Worm (Caenorhabditis elegans) whole organism, early embryonic: ENCODE measurements around the gene C49A9.1.
A peak's percentile ranks its signal among the peaks of the same experiment; 100 is the strongest.

Experiments used
- B0310.2 ChIP-seq: sonication (generic microtip); optimal IDR thresholded peaks from 2 replicates; lab custom pipeline; 2016; ENCODE audit warnings: mild to moderate bottlenecking, missing genetic modification characterization, missing compliant biosample characterization
- F13C5.2 ChIP-seq: sonication (generic microtip); optimal IDR thresholded peaks from 2 replicates; lab custom pipeline; 2017; ENCODE audit warnings: mild to moderate bottlenecking, missing genetic modification characterization, inconsistent platforms, missing compliant biosample characterization
- aly-1 ChIP-seq: sonication (generic microtip); optimal IDR thresholded peaks from 2 replicates; lab custom pipeline; 2016; ENCODE audit warnings: missing genetic modification characterization, missing compliant biosample characterization
- ama-1 ChIP-seq: fragments of 150-350 bp; optimal IDR thresholded peaks from 2 replicates; lab custom pipeline; 2014
- ceh-13 ChIP-seq: fragments of 200-800 bp; sonication (Bioruptor generic); optimal IDR thresholded peaks from 2 replicates; lab custom pipeline; 2018; ENCODE audit warnings: mild to moderate bottlenecking, missing genetic modification characterization, missing compliant biosample characterization
- ceh-36 ChIP-seq: sonication (generic microtip); optimal IDR thresholded peaks from 2 replicates; lab custom pipeline; 2016; ENCODE audit warnings: missing genetic modification characterization, inconsistent platforms, missing compliant biosample characterization
- ets-7 ChIP-seq: sonication (generic microtip); optimal IDR thresholded peaks from 2 replicates; lab custom pipeline; 2016; ENCODE audit warnings: missing genotype, missing genetic modification characterization, missing compliant biosample characterization
- flt-1 ChIP-seq: fragments of 200-800 bp; sonication (Bioruptor generic); IDR thresholded peaks from 2 replicates; pipeline ENCODE4 v1.3.6; 2022; ENCODE audit warnings: missing genetic modification characterization, missing compliant biosample characterization
- hmbx-1 ChIP-seq: sonication (generic microtip); optimal IDR thresholded peaks from 2 replicates; lab custom pipeline; 2016; ENCODE audit warnings: mild to moderate bottlenecking, missing genetic modification characterization, missing compliant biosample characterization
- hmg-4 ChIP-seq: fragments of 200-800 bp; sonication (Bioruptor generic); optimal IDR thresholded peaks from 2 replicates; lab custom pipeline; 2018; ENCODE audit warnings: mild to moderate bottlenecking, missing genetic modification characterization, missing compliant biosample characterization
- hnd-1 ChIP-seq: sonication (generic microtip); optimal IDR thresholded peaks from 2 replicates; lab custom pipeline; 2016; ENCODE audit warnings: missing genetic modification characterization, missing compliant biosample characterization
- pes-1 ChIP-seq: fragments of 200-800 bp; sonication (Bioruptor generic); IDR thresholded peaks from 2 replicates; pipeline ENCODE4 v1.3.6; 2022; ENCODE audit warnings: missing genetic modification reagents, missing genetic modification characterization, missing compliant biosample characterization
- scrt-1 ChIP-seq: fragments of 200-800 bp; sonication (Bioruptor generic); IDR thresholded peaks from 2 replicates; pipeline ENCODE4 v1.3.6; 2022; ENCODE audit warnings: missing genetic modification characterization, missing compliant biosample characterization
- sea-1 ChIP-seq: fragments of 200-800 bp; sonication (Bioruptor generic); conservative IDR thresholded peaks from 2 replicates; pipeline ENCODE4 v1.3.6; 2022; ENCODE audit warnings: missing genetic modification characterization, missing compliant biosample characterization
- tbx-11 ChIP-seq: fragments of 200-800 bp; sonication (Bioruptor generic); IDR thresholded peaks from 2 replicates; pipeline ENCODE4 v1.3.6; 2022; ENCODE audit warnings: missing genetic modification characterization, missing compliant biosample characterization
- tbx-37 ChIP-seq: fragments of 200-800 bp; sonication (Bioruptor generic); conservative IDR thresholded peaks from 2 replicates; pipeline ENCODE4 v1.3.6; 2022; ENCODE audit warnings: missing genetic modification reagents, missing genetic modification characterization, missing compliant biosample characterization
- tra-4 ChIP-seq: sonication (generic microtip); optimal IDR thresholded peaks from 2 replicates; lab custom pipeline; 2017; ENCODE audit warnings: missing genetic modification characterization, missing compliant biosample characterization

Gene C49A9.1

DNA sequence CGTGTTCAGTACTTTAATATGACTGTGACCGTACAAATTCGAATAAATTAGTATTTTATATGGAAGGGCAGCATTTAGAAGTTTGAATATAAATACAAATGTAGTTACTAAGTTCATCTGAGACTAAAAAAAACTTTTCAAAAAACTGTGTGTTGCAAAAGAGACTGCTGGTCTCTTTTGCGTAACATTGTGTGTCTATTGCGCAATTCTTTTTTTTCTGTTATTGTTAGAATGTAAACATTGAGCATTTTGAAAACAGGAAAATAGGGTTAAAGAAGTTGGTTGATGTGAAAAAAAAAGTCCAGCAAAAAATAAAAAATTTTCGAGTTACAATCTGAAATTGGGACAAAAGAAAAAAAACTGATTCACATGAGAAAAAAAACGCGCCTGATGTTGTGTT lies 18.7 kb upstream of the C49A9.1 start:
- no peak for TF ChIP-seq tbx-37 (GFP tag; lab: Robert Waterston, UW)
- no peak for TF ChIP-seq F13C5.2
- TF ChIP-seq ets-7 (tag; lab: Kevin White, UChicago): no peak
- no peak for TF ChIP-seq pes-1
- TF ChIP-seq B0310.2: no peak
- no peak for TF ChIP-seq scrt-1 (GFP tag; lab: Robert Waterston, UW)
- TF ChIP-seq hnd-1 (tag; lab: Kevin White, UChicago): no peak
- TF ChIP-seq sea-1 (GFP tag; lab: Robert Waterston, UW): no peak
- no peak for TF ChIP-seq ceh-13 (GFP tag; lab: Kevin White, UChicago)
- TF ChIP-seq hmbx-1 (tag; lab: Kevin White, UChicago): no peak
- no peak for TF ChIP-seq tra-4 (tag; lab: Kevin White, UChicago)
- no peak for TF ChIP-seq tbx-11
- no peak for TF ChIP-seq ama-1

DNA sequence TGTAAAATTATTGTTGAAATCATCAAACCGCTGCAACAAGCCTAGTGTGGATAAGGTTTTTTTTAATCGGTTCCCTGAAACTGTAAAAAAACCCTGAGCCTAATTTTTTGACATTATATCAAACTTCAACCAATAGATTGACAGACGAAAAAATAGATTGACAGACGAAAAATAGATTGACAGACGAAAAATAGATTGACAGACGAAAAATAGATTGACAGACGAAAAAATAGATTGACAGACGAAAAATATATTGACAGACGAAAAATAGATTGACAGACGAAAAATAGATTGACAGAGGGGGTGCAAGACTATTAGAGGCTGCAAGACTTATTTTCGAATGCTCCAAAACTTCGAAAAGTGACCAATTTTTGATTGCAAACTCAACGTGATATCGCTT lies 18.0 kb upstream of the C49A9.1 start:
- TF ChIP-seq flt-1 (GFP tag; lab: Robert Waterston, UW): peak; percentile 62
- TF ChIP-seq tbx-37 (GFP tag; lab: Robert Waterston, UW): peak; percentile 44; the same call in 1 of the 2 replicates

DNA sequence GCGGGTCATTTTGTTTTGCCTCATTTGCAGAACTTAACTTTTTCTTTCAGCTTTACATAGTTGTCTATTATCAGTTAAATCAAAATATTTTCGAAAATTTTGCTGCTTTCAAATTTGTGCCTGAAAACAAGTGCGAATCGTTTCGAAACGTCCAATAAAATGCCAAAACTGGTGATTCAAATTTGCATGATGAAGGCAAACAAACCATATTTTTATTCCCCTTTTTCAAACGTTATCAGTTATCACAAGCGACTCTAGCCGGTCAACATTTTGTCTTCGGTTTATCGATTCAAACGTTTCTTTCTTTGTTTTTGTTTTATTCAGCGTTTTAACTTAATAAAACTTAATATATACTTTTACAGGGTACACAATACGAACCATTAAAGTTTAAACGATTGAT lies 17.4 kb upstream of the C49A9.1 start, which contains the start of the genes ugt-24 and C49A9.6:
Gene ugt-24 (minus strand): TSS at position 147 of the 400 bp plus-strand sequence.
Gene C49A9.6 (plus strand): TSS at position 363 of the 400 bp plus-strand sequence.
- no peak for TF ChIP-seq tra-4 (tag; lab: Kevin White, UChicago)
- no peak for TF ChIP-seq F13C5.2
- no peak for TF ChIP-seq pes-1
- TF ChIP-seq ets-7 (tag; lab: Kevin White, UChicago): no peak
- TF ChIP-seq scrt-1 (GFP tag; lab: Robert Waterston, UW): no peak

ce11 chrIV:6213403-6213802 lies 14.6 kb upstream of the C49A9.1 start, which contains the start of gene C49A9.5:
Gene C49A9.5 (plus strand): TSS chrIV:6213673.
- TF ChIP-seq pes-1: no peak
- no peak for TF ChIP-seq scrt-1 (GFP tag; lab: Robert Waterston, UW)
- TF ChIP-seq B0310.2: no peak
- no peak for TF ChIP-seq tbx-11
- no peak for TF ChIP-seq tbx-37 (GFP tag; lab: Robert Waterston, UW)
- TF ChIP-seq hmbx-1 (tag; lab: Kevin White, UChicago): no peak
- TF ChIP-seq ets-7 (tag; lab: Kevin White, UChicago): no peak
- TF ChIP-seq ceh-13 (GFP tag; lab: Kevin White, UChicago): no peak
- no peak for TF ChIP-seq sea-1 (GFP tag; lab: Robert Waterston, UW)
- TF ChIP-seq F13C5.2: no peak
- TF ChIP-seq ama-1: no peak
- no peak for TF ChIP-seq tra-4 (tag; lab: Kevin White, UChicago)
- TF ChIP-seq ceh-36 (tag; lab: Kevin White, UChicago): no peak

DNA sequence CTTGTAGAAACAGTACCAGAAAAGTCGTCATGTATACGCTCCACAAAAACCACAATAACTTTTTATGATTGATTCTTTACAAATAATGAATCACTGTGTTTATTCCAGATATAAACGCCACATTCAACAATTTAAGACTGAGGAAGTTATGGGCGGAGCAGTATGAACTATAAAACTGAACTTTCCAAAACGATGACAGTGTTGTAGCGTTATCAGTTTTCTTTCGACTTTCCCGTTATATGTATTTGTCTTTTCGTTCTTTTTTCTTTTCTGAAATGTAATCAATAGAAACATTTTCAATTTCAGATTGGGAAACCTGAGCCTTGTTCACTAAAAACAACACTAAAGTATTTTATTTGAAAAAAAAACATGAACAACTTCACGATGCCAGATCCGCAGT lies 10.9 kb upstream of the C49A9.1 start, which contains the start of gene C49A9.9:
Gene C49A9.9 (plus strand): TSS at position 307 of the 400 bp plus-strand sequence.
- TF ChIP-seq ama-1: no peak
- TF ChIP-seq F13C5.2: no peak
- TF ChIP-seq hnd-1 (tag; lab: Kevin White, UChicago): no peak
- no peak for TF ChIP-seq sea-1 (GFP tag; lab: Robert Waterston, UW)
- no peak for TF ChIP-seq ceh-13 (GFP tag; lab: Kevin White, UChicago)
- no peak for TF ChIP-seq hmg-4 (GFP tag; lab: Kevin White, UChicago)
- no peak for TF ChIP-seq scrt-1 (GFP tag; lab: Robert Waterston, UW)
- TF ChIP-seq pes-1: no peak
- TF ChIP-seq ceh-36 (tag; lab: Kevin White, UChicago): no peak
- TF ChIP-seq hmbx-1 (tag; lab: Kevin White, UChicago): no peak
- TF ChIP-seq tbx-37 (GFP tag; lab: Robert Waterston, UW): no peak

ce11 chrIV:6217503-6217902 lies 10.5 kb upstream of the C49A9.1 start:
- TF ChIP-seq hmbx-1 (tag; lab: Kevin White, UChicago) (no peak), flt-1 (GFP tag; lab: Robert Waterston, UW) (no peak), ceh-13 (GFP tag; lab: Kevin White, UChicago) (no peak), aly-1 (tag; lab: Kevin White, UChicago) (no peak), B0310.2 (no peak), ama-1 (no peak), scrt-1 (GFP tag; lab: Robert Waterston, UW) (no peak), hnd-1 (tag; lab: Kevin White, UChicago) (no peak), tra-4 (tag; lab: Kevin White, UChicago) (no peak), tbx-37 (GFP tag; lab: Robert Waterston, UW) (no peak), tbx-11 (no peak), hmg-4 (GFP tag; lab: Kevin White, UChicago) (no peak)

ce11 chrIV:6219429-6219828 lies 8.6 kb upstream of the C49A9.1 start, which contains the start of gene C49A9.4:
Gene C49A9.4 (plus strand): TSS chrIV:6219693.
- no peak for TF ChIP-seq flt-1 (GFP tag; lab: Robert Waterston, UW)
- TF ChIP-seq hmbx-1 (tag; lab: Kevin White, UChicago): no peak

- TF ChIP-seq hmbx-1 (tag; lab: Kevin White, UChicago) (no peak), B0310.2 (no peak)
These were observed 6.1 kb upstream of the C49A9.1 start, which contains the start of gene C49A9.3 for ce11 chrIV:6221878-6222277. Gene C49A9.3 (plus strand): TSS chrIV:6222089.

DNA sequence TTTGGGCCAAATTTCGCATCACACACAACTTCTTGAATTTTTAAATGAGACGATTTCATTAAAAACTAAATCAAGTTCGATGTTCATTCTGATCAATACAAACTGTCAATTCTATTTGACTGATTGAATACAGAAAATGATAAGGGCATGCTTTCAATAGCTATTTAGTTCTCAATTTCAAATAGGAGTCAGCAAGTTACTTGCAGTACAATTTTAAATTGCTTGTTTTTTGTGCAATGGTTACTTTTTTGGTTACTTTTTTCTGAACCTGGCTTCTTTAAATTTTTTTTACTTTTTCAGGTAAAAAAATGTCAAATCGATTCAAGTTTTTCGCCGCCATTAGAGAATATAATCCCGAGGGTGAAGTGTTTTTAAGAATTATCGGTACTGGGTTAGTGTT lies 2.8 kb upstream of the C49A9.1 start, which contains the start of gene C49A9.2:
Gene C49A9.2 (plus strand): TSS at position 301 of the 400 bp plus-strand sequence.
- TF ChIP-seq flt-1 (GFP tag; lab: Robert Waterston, UW) (no peak), hmg-4 (GFP tag; lab: Kevin White, UChicago) (no peak), sea-1 (GFP tag; lab: Robert Waterston, UW) (no peak), scrt-1 (GFP tag; lab: Robert Waterston, UW) (no peak), hmbx-1 (tag; lab: Kevin White, UChicago) (no peak), aly-1 (tag; lab: Kevin White, UChicago) (no peak), ceh-36 (tag; lab: Kevin White, UChicago) (no peak), hnd-1 (tag; lab: Kevin White, UChicago) (no peak), B0310.2 (no peak), tbx-11 (no peak), ama-1 (no peak), tbx-37 (GFP tag; lab: Robert Waterston, UW) (no peak)
